Worm (Caenorhabditis elegans) whole organism, L1 larva: ENCODE measurements around the gene srbc-43.

Source experiments
- C16A3.4 ChIP-seq: fragments of 150-350 bp; optimal IDR thresholded peaks from 2 replicates; lab custom pipeline; 2014; ENCODE audit warnings: missing biosample characterization, missing genetic modification characterization
- alr-1 ChIP-seq: fragments of 200-800 bp; sonication (Bioruptor generic); optimal IDR thresholded peaks from 2 replicates; lab custom pipeline; 2018; ENCODE audit warnings: borderline replicate concordance, mild to moderate bottlenecking, missing genetic modification characterization, missing compliant biosample characterization
- ama-1 ChIP-seq: fragments of 150-350 bp; optimal IDR thresholded peaks from 2 replicates; lab custom pipeline; 2014
- ceh-8 ChIP-seq: fragments of 200-800 bp; sonication (Bioruptor generic); optimal IDR thresholded peaks from 2 replicates; lab custom pipeline; 2018; ENCODE audit warnings: mild to moderate bottlenecking, missing genetic modification characterization, moderate library complexity, missing compliant biosample characterization
- ces-1 ChIP-seq: fragments of 150-350 bp; optimal IDR thresholded peaks from 2 replicates; lab custom pipeline; 2014; ENCODE audit warnings: missing biosample characterization, missing genetic modification reagents, missing genetic modification characterization
- dpl-1 ChIP-seq, 3 experiments: fragments of 150-350 bp in 2 of 3; sonication (generic microtip) in 1 of 3; optimal IDR thresholded peaks; 2 replicates each; lab custom pipeline; 2014 to 2017; ENCODE audit warnings: missing biosample characterization in 3 of 3, missing genetic modification characterization in 3 of 3, missing genetic modification reagents in 3 of 3
- dsc-1 ChIP-seq: sonication (generic microtip); optimal IDR thresholded peaks from 2 replicates; lab custom pipeline; 2016; ENCODE audit warnings: mild to moderate bottlenecking, missing genetic modification characterization, missing compliant biosample characterization
- egl-13 ChIP-seq: sonication (generic microtip); optimal IDR thresholded peaks from 2 replicates; lab custom pipeline; 2016; ENCODE audit warnings: missing genotype, missing genetic modification reagents, missing genetic modification characterization, missing compliant biosample characterization
- egl-27 ChIP-seq, 2 experiments: fragments of 150-350 bp in 1 of 2; sonication (generic microtip); optimal IDR thresholded peaks; 3 replicates each; lab custom pipeline; 2017 to 2018; ENCODE audit warnings: missing biosample characterization in 2 of 2, missing genetic modification characterization in 2 of 2, missing genetic modification reagents in 2 of 2
- elt-2 ChIP-seq: sonication (generic microtip); optimal IDR thresholded peaks from 2 replicates; lab custom pipeline; 2016; ENCODE audit warnings: missing genetic modification characterization, mild to moderate bottlenecking, inconsistent platforms, missing compliant biosample characterization, missing genetic modification reagents
- ets-5 ChIP-seq: fragments of 200-800 bp; sonication (Bioruptor generic); IDR thresholded peaks from 2 replicates; pipeline ENCODE4 v1.3.6; 2022; ENCODE audit warnings: missing genetic modification characterization, missing compliant biosample characterization
- fkh-10 ChIP-seq: sonication (generic microtip); optimal IDR thresholded peaks from 2 replicates; lab custom pipeline; 2017; ENCODE audit warnings: missing biosample characterization, missing genetic modification reagents, missing genetic modification characterization
- fkh-4 ChIP-seq: sonication (generic microtip); optimal IDR thresholded peaks from 2 replicates; lab custom pipeline; 2016; ENCODE audit warnings: missing compliant biosample characterization, missing genetic modification characterization, borderline replicate concordance
- fkh-8 ChIP-seq: sonication (generic microtip); optimal IDR thresholded peaks from 2 replicates; lab custom pipeline; 2016; ENCODE audit warnings: mild to moderate bottlenecking, missing genetic modification characterization, missing compliant biosample characterization
- fos-1 ChIP-seq: fragments of 150-350 bp; optimal IDR thresholded peaks from 2 replicates; lab custom pipeline; 2014; ENCODE audit warnings: missing biosample characterization, missing genetic modification characterization
- grh-1 ChIP-seq: fragments of 200-800 bp; sonication (Bioruptor generic); IDR thresholded peaks from 2 replicates; pipeline ENCODE4 v1.3.6; 2022; ENCODE audit warnings: missing genetic modification reagents, missing genetic modification characterization, missing compliant biosample characterization
- hpl-2 ChIP-seq: fragments of 150-350 bp; optimal IDR thresholded peaks from 2 replicates; lab custom pipeline; 2014; ENCODE audit warnings: missing biosample characterization, missing genetic modification reagents, missing genetic modification characterization
- irx-1 ChIP-seq: sonication (generic microtip); optimal IDR thresholded peaks from 2 replicates; lab custom pipeline; 2016; ENCODE audit warnings: missing genetic modification characterization, missing compliant biosample characterization
- jun-1 ChIP-seq: fragments of 150-350 bp; optimal IDR thresholded peaks from 2 replicates; lab custom pipeline; 2014; ENCODE audit warnings: missing biosample characterization, missing genetic modification reagents, missing genetic modification characterization
- lin-13 ChIP-seq: fragments of 150-350 bp; optimal IDR thresholded peaks from 2 replicates; lab custom pipeline; 2014; ENCODE audit warnings: missing biosample characterization, missing genetic modification reagents, missing genetic modification characterization
- lsy-2 ChIP-seq, 2 experiments: fragments of 150-350 bp; optimal IDR thresholded peaks; 2 replicates each; lab custom pipeline; 2014; ENCODE audit warnings: missing biosample characterization in 2 of 2, missing genetic modification characterization in 2 of 2
- mab-9 ChIP-seq: fragments of 200-800 bp; sonication (Bioruptor generic); IDR thresholded peaks from 2 replicates; pipeline ENCODE4 v1.3.6; 2022; ENCODE audit warnings: missing genetic modification reagents, missing genetic modification characterization, missing compliant biosample characterization
- mef-2 ChIP-seq: fragments of 150-350 bp; optimal IDR thresholded peaks from 2 replicates; lab custom pipeline; 2014; ENCODE audit warnings: missing biosample characterization, missing genetic modification characterization
- nhr-47 ChIP-seq: sonication (generic microtip); optimal IDR thresholded peaks from 2 replicates; lab custom pipeline; 2016; ENCODE audit warnings: mild to moderate bottlenecking, missing genetic modification characterization, moderate library complexity, missing compliant biosample characterization
- nhr-71 ChIP-seq: sonication (generic microtip); optimal IDR thresholded peaks from 2 replicates; lab custom pipeline; 2016; ENCODE audit warnings: mild to moderate bottlenecking, missing genetic modification characterization, moderate library complexity, missing compliant biosample characterization
- nhr-77 ChIP-seq: fragments of 150-350 bp; optimal IDR thresholded peaks from 2 replicates; lab custom pipeline; 2014; ENCODE audit warnings: missing biosample characterization, missing genetic modification characterization
- nhr-84 ChIP-seq: sonication (generic microtip); optimal IDR thresholded peaks from 2 replicates; lab custom pipeline; 2017; ENCODE audit warnings: missing biosample characterization, missing genetic modification characterization
- nhr-85 ChIP-seq: sonication (generic microtip); peaks from one replicate; lab custom pipeline; 2016; ENCODE audit warnings: missing genetic modification characterization, inconsistent platforms, missing compliant biosample characterization
- nhr-90 ChIP-seq: sonication (generic microtip); optimal IDR thresholded peaks from 2 replicates; lab custom pipeline; 2016; ENCODE audit warnings: mild to moderate bottlenecking, missing genetic modification characterization, missing compliant biosample characterization; ENCODE audit not compliant: poor library complexity
- pag-3 ChIP-seq: sonication (generic microtip); optimal IDR thresholded peaks from 2 replicates; lab custom pipeline; 2017; ENCODE audit warnings: missing genetic modification characterization, mild to moderate bottlenecking, missing compliant biosample characterization, antibody characterized with exemption, borderline replicate concordance; ENCODE audit not compliant: insufficient read depth
- pax-3 ChIP-seq: fragments of 200-800 bp; sonication (Bioruptor generic); optimal IDR thresholded peaks from 2 replicates; lab custom pipeline; 2018; ENCODE audit warnings: mild to moderate bottlenecking, missing genetic modification characterization, moderate library complexity, missing compliant biosample characterization
- rnt-1 ChIP-seq: sonication (generic microtip); optimal IDR thresholded peaks from 2 replicates; lab custom pipeline; 2016; ENCODE audit warnings: mild to moderate bottlenecking, missing genetic modification characterization, moderate library complexity, missing compliant biosample characterization
- skn-1 ChIP-seq: fragments of 150-350 bp; optimal IDR thresholded peaks from 2 replicates; lab custom pipeline; 2014; ENCODE audit warnings: missing biosample characterization, missing genetic modification characterization
- snpc-4 ChIP-seq: fragments of 150-350 bp; optimal IDR thresholded peaks from 2 replicates; lab custom pipeline; 2014; ENCODE audit warnings: missing biosample characterization, missing genetic modification characterization
- snu-23 ChIP-seq: sonication (generic microtip); optimal IDR thresholded peaks from 2 replicates; lab custom pipeline; 2016; ENCODE audit warnings: missing genetic modification characterization, missing compliant biosample characterization
- sup-37 ChIP-seq: fragments of 200-800 bp; sonication (Bioruptor generic); optimal IDR thresholded peaks from 2 replicates; lab custom pipeline; 2018; ENCODE audit warnings: mild to moderate bottlenecking, missing genetic modification characterization, missing compliant biosample characterization
- swsn-7 ChIP-seq: sonication (generic microtip); optimal IDR thresholded peaks from 2 replicates; lab custom pipeline; 2016; ENCODE audit warnings: missing genetic modification characterization, missing compliant biosample characterization
- tbx-2 ChIP-seq: sonication (generic microtip); optimal IDR thresholded peaks from 2 replicates; lab custom pipeline; 2016; ENCODE audit warnings: missing genetic modification characterization, missing compliant biosample characterization
- unc-130 ChIP-seq: fragments of 150-350 bp; optimal IDR thresholded peaks from 2 replicates; lab custom pipeline; 2017; ENCODE audit warnings: missing biosample characterization, missing genetic modification characterization, inconsistent platforms
- unc-30 ChIP-seq: sonication (generic microtip); optimal IDR thresholded peaks from 2 replicates; lab custom pipeline; 2017; ENCODE audit warnings: missing biosample characterization, missing genetic modification characterization
- unc-62 ChIP-seq: fragments of 150-350 bp; optimal IDR thresholded peaks from 2 replicates; lab custom pipeline; 2014; ENCODE audit warnings: missing biosample characterization, missing genetic modification reagents, missing genetic modification characterization
- unc-86 ChIP-seq: sonication (generic microtip); optimal IDR thresholded peaks from 2 replicates; lab custom pipeline; 2016; ENCODE audit warnings: missing genetic modification characterization, missing compliant biosample characterization
- vab-15 ChIP-seq: sonication (generic microtip); optimal IDR thresholded peaks from 2 replicates; lab custom pipeline; 2017; ENCODE audit warnings: missing genotype, mild to moderate bottlenecking, missing genetic modification characterization, missing compliant biosample characterization
- xbp-1 ChIP-seq: sonication (generic microtip); optimal IDR thresholded peaks from 2 replicates; lab custom pipeline; 2016; ENCODE audit warnings: missing genetic modification characterization, missing compliant biosample characterization
- zag-1 ChIP-seq: fragments of 150-350 bp; optimal IDR thresholded peaks from 2 replicates; lab custom pipeline; 2014; ENCODE audit warnings: missing biosample characterization, missing genetic modification characterization
- zip-4 ChIP-seq: fragments of 200-800 bp; sonication (Bioruptor generic); optimal IDR thresholded peaks from 2 replicates; lab custom pipeline; 2018; ENCODE audit warnings: mild to moderate bottlenecking, missing genetic modification characterization, moderate library complexity, missing compliant biosample characterization
- ztf-4 ChIP-seq: fragments of 150-350 bp; optimal IDR thresholded peaks from 2 replicates; lab custom pipeline; 2014; ENCODE audit warnings: missing biosample characterization, missing genetic modification characterization

The srbc-43 gene

ce11 chrV:12819155-12819554 lies 28.8 kb upstream of the srbc-43 start (continued):
- TF ChIP-seq egl-13 (tag; lab: Kevin White, UChicago) (peak; percentile 5), dsc-1 (peak; percentile 8), C16A3.4 (tag; lab: Kevin White, UChicago) (no peak), snu-23 (peak; percentile 18), nhr-84 (no peak), ets-5 (GFP tag; lab: Robert Waterston, UW) (no peak), snpc-4 (peak; percentile 25), unc-86 (tag; lab: Kevin White, UChicago) (peak; percentile 34), swsn-7 (tag; lab: Kevin White, UChicago) (peak; percentile 15), xbp-1 (tag; lab: Kevin White, UChicago) (peak; percentile 21), alr-1 (tag; lab: Kevin White, UChicago) (no peak), grh-1 (GFP tag; lab: Robert Waterston, UW) (no peak), unc-130 (tag; lab: Kevin White, UChicago) (no peak), zip-4 (GFP tag; lab: Kevin White, UChicago) (no peak), zag-1 (no peak), unc-30 (tag; lab: Kevin White, UChicago) (no peak), dpl-1 (GFP tag; optimal IDR thresholded peaks at IDR 0.05; lab: Kevin White, UChicago) (peak in 1 of 3 experiments; percentile 17), elt-2 (no peak), ama-1 (no peak), egl-27 (tag; optimal IDR thresholded peaks at IDR 0.05; lab: Kevin White, UChicago) (no peak), mab-9 (GFP tag; lab: Robert Waterston, UW) (no peak), fos-1 (no peak), unc-62 (GFP tag; lab: Kevin White, UChicago) (no peak), nhr-90 (no peak), fkh-8 (peak; percentile 88), lsy-2 (tag; optimal IDR thresholded peaks at IDR 0.05; lab: Kevin White, UChicago) (peak in 1 of 2 experiments; percentile 36), lin-13 (GFP tag; lab: Kevin White, UChicago) (no peak), nhr-71 (tag; lab: Kevin White, UChicago) (peak; percentile 56), rnt-1 (tag; lab: Kevin White, UChicago) (no peak), fkh-4 (tag; lab: Kevin White, UChicago) (no peak), sup-37 (GFP tag; lab: Kevin White, UChicago) (no peak), pax-3 (tag; lab: Kevin White, UChicago) (peak; percentile 78), ces-1 (no peak), pag-3 (tag; lab: Kevin White, UChicago) (no peak), jun-1 (tag; lab: Kevin White, UChicago) (no peak), ceh-8 (GFP tag; lab: Kevin White, UChicago) (no peak), vab-15 (no peak), hpl-2 (no peak), skn-1 (tag; lab: Kevin White, UChicago) (no peak), nhr-47 (tag; lab: Kevin White, UChicago) (peak; percentile 51), nhr-85 (tag; lab: Kevin White, UChicago) (no peak), nhr-77 (tag; lab: Kevin White, UChicago) (no peak)
- TF ChIP-seq, all 84 proteins: peak for 19

DNA sequence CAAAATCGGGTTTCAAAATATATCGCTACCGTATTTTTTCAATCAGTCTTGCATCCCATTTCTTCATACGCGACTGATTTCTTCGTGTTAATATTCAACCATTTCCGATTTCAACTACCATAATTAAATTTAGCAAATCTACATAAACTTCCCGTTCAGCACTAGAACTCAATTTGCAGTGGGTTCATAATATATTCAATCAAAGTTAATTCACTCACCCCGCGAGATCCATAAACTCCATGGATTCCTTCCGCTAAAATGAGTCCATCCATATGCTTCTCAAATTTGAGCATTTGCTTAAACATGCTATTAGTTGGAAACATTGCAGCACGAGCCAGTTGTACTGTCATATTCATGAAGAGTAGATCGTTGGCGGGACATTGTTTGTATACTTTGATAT lies 28.2 kb upstream of the srbc-43 start:
- TF ChIP-seq irx-1 (no peak), ztf-4 (tag; lab: Kevin White, UChicago) (no peak), ceh-8 (GFP tag; lab: Kevin White, UChicago) (no peak), lsy-2 (tag; optimal IDR thresholded peaks at IDR 0.05; lab: Kevin White, UChicago) (no peak), mef-2 (tag; lab: Kevin White, UChicago) (no peak), hpl-2 (no peak), unc-86 (tag; lab: Kevin White, UChicago) (no peak), swsn-7 (tag; lab: Kevin White, UChicago) (no peak), C16A3.4 (tag; lab: Kevin White, UChicago) (no peak), fkh-10 (GFP tag; lab: Kevin White, UChicago) (no peak), lin-13 (GFP tag; lab: Kevin White, UChicago) (no peak), ets-5 (GFP tag; lab: Robert Waterston, UW) (no peak), tbx-2 (no peak)
